Worm (Caenorhabditis elegans) whole organism, L1 larva: ENCODE measurements around the gene B0334.13.
A peak's percentile ranks its signal among the peaks of the same experiment; 100 is the strongest.

Experiments
- C04F5.9 ChIP-seq: sonication (generic microtip); optimal IDR thresholded peaks from 2 replicates; lab custom pipeline; 2016; ENCODE audit warnings: missing genetic modification characterization, missing compliant biosample characterization
- C16A3.4 ChIP-seq: fragments of 150-350 bp; optimal IDR thresholded peaks from 2 replicates; lab custom pipeline; 2014; ENCODE audit warnings: missing biosample characterization, missing genetic modification characterization
- C34B4.2 ChIP-seq: sonication (generic microtip); optimal IDR thresholded peaks from 2 replicates; lab custom pipeline; 2017; ENCODE audit warnings: mild to moderate bottlenecking, missing genetic modification characterization, missing compliant biosample characterization
- F16B12.6 ChIP-seq: fragments of 150-350 bp; optimal IDR thresholded peaks from 2 replicates; lab custom pipeline; 2014; ENCODE audit warnings: missing biosample characterization, missing genetic modification characterization
- aha-1 ChIP-seq: fragments of 150-350 bp; optimal IDR thresholded peaks from 2 replicates; lab custom pipeline; 2014; ENCODE audit warnings: missing biosample characterization, missing genetic modification characterization
- aly-2 ChIP-seq: fragments of 150-350 bp; optimal IDR thresholded peaks from 2 replicates; lab custom pipeline; 2014; ENCODE audit warnings: missing biosample characterization, missing genetic modification characterization
- ama-1 ChIP-seq: fragments of 150-350 bp; optimal IDR thresholded peaks from 2 replicates; lab custom pipeline; 2014
- blmp-1 ChIP-seq: fragments of 150-350 bp; optimal IDR thresholded peaks from 2 replicates; lab custom pipeline; 2014; ENCODE audit warnings: missing biosample characterization, missing genetic modification characterization
- ceh-8 ChIP-seq: fragments of 200-800 bp; sonication (Bioruptor generic); optimal IDR thresholded peaks from 2 replicates; lab custom pipeline; 2018; ENCODE audit warnings: mild to moderate bottlenecking, missing genetic modification characterization, moderate library complexity, missing compliant biosample characterization
- ceh-90 ChIP-seq: sonication (generic microtip); optimal IDR thresholded peaks from 2 replicates; lab custom pipeline; 2016; ENCODE audit warnings: missing genetic modification characterization, missing compliant biosample characterization
- ces-1 ChIP-seq: fragments of 150-350 bp; optimal IDR thresholded peaks from 2 replicates; lab custom pipeline; 2014; ENCODE audit warnings: missing biosample characterization, missing genetic modification reagents, missing genetic modification characterization
- dpl-1 ChIP-seq, 3 experiments: fragments of 150-350 bp in 2 of 3; sonication (generic microtip) in 1 of 3; optimal IDR thresholded peaks; 2 replicates each; lab custom pipeline; 2014 to 2017; ENCODE audit warnings: missing biosample characterization in 3 of 3, missing genetic modification characterization in 3 of 3, missing genetic modification reagents in 3 of 3
- efl-1 ChIP-seq, 4 experiments: fragments of 150-350 bp; optimal IDR thresholded peaks in 3 of 4; peaks in 1 of 4; 1 replicate in 1 of 4; 2 replicates in 3 of 4; lab custom pipeline; 2014; ENCODE audit warnings: missing biosample characterization in 2 of 4, missing genetic modification characterization in 2 of 4, missing genetic modification reagents in 2 of 4
- efl-3 ChIP-seq: fragments of 200-800 bp; sonication (Bioruptor generic); optimal IDR thresholded peaks from 2 replicates; lab custom pipeline; 2018; ENCODE audit warnings: mild to moderate bottlenecking, missing genetic modification characterization, missing compliant biosample characterization
- egl-27 ChIP-seq, 2 experiments: fragments of 150-350 bp in 1 of 2; sonication (generic microtip); optimal IDR thresholded peaks; 3 replicates each; lab custom pipeline; 2017 to 2018; ENCODE audit warnings: missing biosample characterization in 2 of 2, missing genetic modification characterization in 2 of 2, missing genetic modification reagents in 2 of 2
- elt-3 ChIP-seq, 6 experiments: fragments of 150-350 bp in 1 of 6; sonication (generic microtip); optimal IDR thresholded peaks; 2 replicates each; lab custom pipeline; 2017 to 2018; ENCODE audit warnings: missing biosample characterization in 6 of 6, missing genetic modification characterization in 6 of 6, inconsistent platforms in 1 of 6
- fkh-10 ChIP-seq: sonication (generic microtip); optimal IDR thresholded peaks from 2 replicates; lab custom pipeline; 2017; ENCODE audit warnings: missing biosample characterization, missing genetic modification reagents, missing genetic modification characterization
- fkh-4 ChIP-seq: sonication (generic microtip); optimal IDR thresholded peaks from 2 replicates; lab custom pipeline; 2016; ENCODE audit warnings: missing compliant biosample characterization, missing genetic modification characterization, borderline replicate concordance
- fkh-8 ChIP-seq: sonication (generic microtip); optimal IDR thresholded peaks from 2 replicates; lab custom pipeline; 2016; ENCODE audit warnings: mild to moderate bottlenecking, missing genetic modification characterization, missing compliant biosample characterization
- hlh-4 ChIP-seq: sonication (generic microtip); optimal IDR thresholded peaks from 2 replicates; lab custom pipeline; 2016; ENCODE audit warnings: mild to moderate bottlenecking, missing genetic modification characterization, missing compliant biosample characterization
- hpl-2 ChIP-seq: fragments of 150-350 bp; optimal IDR thresholded peaks from 2 replicates; lab custom pipeline; 2014; ENCODE audit warnings: missing biosample characterization, missing genetic modification reagents, missing genetic modification characterization
- isw-1 ChIP-seq: fragments of 200-800 bp; sonication (Bioruptor generic); IDR thresholded peaks from 2 replicates; pipeline ENCODE4 v1.3.6; 2022; ENCODE audit warnings: missing genetic modification characterization, missing compliant biosample characterization
- jun-1 ChIP-seq: fragments of 150-350 bp; optimal IDR thresholded peaks from 2 replicates; lab custom pipeline; 2014; ENCODE audit warnings: missing biosample characterization, missing genetic modification reagents, missing genetic modification characterization
- lin-13 ChIP-seq: fragments of 150-350 bp; optimal IDR thresholded peaks from 2 replicates; lab custom pipeline; 2014; ENCODE audit warnings: missing biosample characterization, missing genetic modification reagents, missing genetic modification characterization
- lin-14 ChIP-seq: fragments of 200-800 bp; sonication (Bioruptor generic); optimal IDR thresholded peaks from 2 replicates; lab custom pipeline; 2018; ENCODE audit warnings: mild to moderate bottlenecking, missing genetic modification characterization, moderate library complexity, missing compliant biosample characterization
- mdl-1 ChIP-seq, 2 experiments: fragments of 150-350 bp; optimal IDR thresholded peaks; 2 replicates each; lab custom pipeline; 2014 to 2017; ENCODE audit warnings: missing biosample characterization in 2 of 2, missing genetic modification characterization in 2 of 2, inconsistent platforms in 1 of 2
- mef-2 ChIP-seq: fragments of 150-350 bp; optimal IDR thresholded peaks from 2 replicates; lab custom pipeline; 2014; ENCODE audit warnings: missing biosample characterization, missing genetic modification characterization
- nhr-12 ChIP-seq: sonication (generic microtip); optimal IDR thresholded peaks from 2 replicates; lab custom pipeline; 2017; ENCODE audit warnings: missing biosample characterization, missing genetic modification characterization
- nhr-47 ChIP-seq: sonication (generic microtip); optimal IDR thresholded peaks from 2 replicates; lab custom pipeline; 2016; ENCODE audit warnings: mild to moderate bottlenecking, missing genetic modification characterization, moderate library complexity, missing compliant biosample characterization
- nhr-84 ChIP-seq: sonication (generic microtip); optimal IDR thresholded peaks from 2 replicates; lab custom pipeline; 2017; ENCODE audit warnings: missing biosample characterization, missing genetic modification characterization
- nhr-85 ChIP-seq: sonication (generic microtip); peaks from one replicate; lab custom pipeline; 2016; ENCODE audit warnings: missing genetic modification characterization, inconsistent platforms, missing compliant biosample characterization
- sox-4 ChIP-seq: sonication (generic microtip); optimal IDR thresholded peaks from 2 replicates; lab custom pipeline; 2016; ENCODE audit warnings: missing genetic modification characterization, missing compliant biosample characterization
- sptf-1 ChIP-seq: fragments of 150-350 bp; optimal IDR thresholded peaks from 2 replicates; lab custom pipeline; 2014; ENCODE audit warnings: missing biosample characterization, missing genetic modification characterization
- sup-37 ChIP-seq: fragments of 200-800 bp; sonication (Bioruptor generic); optimal IDR thresholded peaks from 2 replicates; lab custom pipeline; 2018; ENCODE audit warnings: mild to moderate bottlenecking, missing genetic modification characterization, missing compliant biosample characterization
- tlp-1 ChIP-seq: fragments of 150-350 bp; optimal IDR thresholded peaks from 2 replicates; lab custom pipeline; 2014; ENCODE audit warnings: missing biosample characterization, missing genetic modification characterization
- unc-30 ChIP-seq: sonication (generic microtip); optimal IDR thresholded peaks from 2 replicates; lab custom pipeline; 2017; ENCODE audit warnings: missing biosample characterization, missing genetic modification characterization
- ztf-11 ChIP-seq, 2 experiments: sonication (generic microtip); optimal IDR thresholded peaks; 2 replicates each; lab custom pipeline; 2016 to 2017; ENCODE audit warnings: missing genetic modification characterization in 2 of 2, missing biosample characterization in 1 of 2, missing compliant biosample characterization in 1 of 2

Gene B0334.13

ce11 chrII:11510373-11510772 lies 22.3 kb downstream of the B0334.13 start, which contains the start of gene npr-41:
npr-41 (plus strand) TSS chrII:11510673.
- TF ChIP-seq C16A3.4 (no peak), nhr-85 (tag; lab: Kevin White, UChicago) (peak; percentile 19)

ce11 chrII:11512921-11513320 lies 24.8 kb downstream of the B0334.13 start:
- TF ChIP-seq jun-1 (tag; lab: Kevin White, UChicago): no peak
- TF ChIP-seq nhr-84 (tag; lab: Kevin White, UChicago): no peak
- TF ChIP-seq elt-3 (tag; optimal IDR thresholded peaks at IDR 0.05; lab: Kevin White, UChicago): no peak
- no peak for TF ChIP-seq fkh-8 (tag; lab: Kevin White, UChicago)
- no peak for TF ChIP-seq ama-1 (lab: Kevin White, UChicago)
- no peak for TF ChIP-seq fkh-4 (tag; lab: Kevin White, UChicago)
- TF ChIP-seq egl-27 (tag; optimal IDR thresholded peaks at IDR 0.05; lab: Kevin White, UChicago): no peak
- TF ChIP-seq efl-1 (optimal IDR thresholded peaks at IDR 0.05; lab: Kevin White, UChicago): no peak
- TF ChIP-seq efl-1 (GFP tag; optimal IDR thresholded peaks at IDR 0.05 in 1 of 2; lab: Kevin White, UChicago): peak in 1 of 2 experiments; percentile 56

- TF ChIP-seq fkh-8 (tag; lab: Kevin White, UChicago) (no peak), lin-13 (no peak), sup-37 (GFP tag; lab: Kevin White, UChicago) (no peak), C16A3.4 (no peak), ces-1 (GFP tag; lab: Kevin White, UChicago) (no peak), hpl-2 (GFP tag; lab: Kevin White, UChicago) (no peak), mef-2 (tag; lab: Kevin White, UChicago) (no peak), unc-30 (no peak), mdl-1 (tag; optimal IDR thresholded peaks at IDR 0.05; lab: Kevin White, UChicago) (no peak)
Measured at ce11 chrII:11514775-11515174, 26.7 kb downstream of the B0334.13 start, which contains the start of gene srh-44. srh-44 (plus strand) TSS chrII:11515075.

- TF ChIP-seq ces-1 (GFP tag; lab: Kevin White, UChicago) (no peak), lin-14 (GFP tag; lab: Kevin White, UChicago) (no peak), sptf-1 (no peak), isw-1 (GFP tag; lab: Robert Waterston, UW) (no peak), aly-2 (tag; lab: Kevin White, UChicago) (no peak), nhr-47 (tag; lab: Kevin White, UChicago) (no peak), efl-3 (GFP tag; lab: Kevin White, UChicago) (no peak), aha-1 (tag; lab: Kevin White, UChicago) (no peak), C34B4.2 (no peak), fkh-10 (GFP tag; lab: Kevin White, UChicago) (no peak), ama-1 (lab: Kevin White, UChicago) (no peak), unc-30 (no peak), dpl-1 (GFP tag; optimal IDR thresholded peaks at IDR 0.05; lab: Kevin White, UChicago) (no peak), sup-37 (GFP tag; lab: Kevin White, UChicago) (no peak), ceh-90 (no peak), hlh-4 (tag; lab: Kevin White, UChicago) (no peak), ceh-8 (no peak), ztf-11 (tag; optimal IDR thresholded peaks at IDR 0.05; lab: Kevin White, UChicago) (no peak), mef-2 (tag; lab: Kevin White, UChicago) (no peak)
- TF ChIP-seq, all 84 proteins: peak for 0
Measured at ce11 chrII:11518184-11518583, 30.1 kb downstream of the B0334.13 start, which contains the start of gene B0334.10. B0334.10 (plus strand) TSS chrII:11518484.

ce11 chrII:11521300-11521699 lies 33.2 kb downstream of the B0334.13 start, which contains the start of gene Y62F5A.10:
Y62F5A.10 (plus strand) TSS chrII:11521600.
- no peak for TF ChIP-seq tlp-1 (tag; lab: Kevin White, UChicago)
- no peak for TF ChIP-seq sptf-1
- TF ChIP-seq fkh-8 (tag; lab: Kevin White, UChicago): no peak
- TF ChIP-seq F16B12.6: no peak
- TF ChIP-seq blmp-1 (tag; lab: Kevin White, UChicago): no peak
- no peak for TF ChIP-seq sox-4 (tag; lab: Kevin White, UChicago)
- no peak for TF ChIP-seq nhr-12 (tag; lab: Kevin White, UChicago)
- TF ChIP-seq C04F5.9: no peak
